Fruit fly (Drosophila melanogaster) whole organism, embryonic: ENCODE measurements around the gene CG6168.

Experiments
- Antp ChIP-seq: fragments of 200-800 bp; sonication (Bioruptor generic); optimal IDR thresholded peaks from 3 replicates; lab custom pipeline; 2016; ENCODE audit warnings: missing biosample characterization, missing genetic modification characterization
- Atf3 ChIP-seq: fragments of 200-800 bp; sonication (Bioruptor generic); optimal IDR thresholded peaks from 3 replicates; lab custom pipeline; 2016; ENCODE audit warnings: missing biosample characterization, missing genetic modification characterization
- Blimp-1 ChIP-seq: fragments of 200-800 bp; sonication (Bioruptor generic); optimal IDR thresholded peaks from 3 replicates; lab custom pipeline; 2018; ENCODE audit warnings: missing biosample characterization, missing genetic modification characterization, mild to moderate bottlenecking, moderate library complexity, missing genetic modification reagents
- CG10274 ChIP-seq: fragments of 200-800 bp; sonication (Bioruptor generic); optimal IDR thresholded peaks from 3 replicates; lab custom pipeline; 2017; ENCODE audit warnings: missing biosample characterization, mild to moderate bottlenecking, missing genetic modification characterization
- CG10321 ChIP-seq: fragments of 200-800 bp; sonication (Bioruptor generic); IDR thresholded peaks from 2 replicates; pipeline ENCODE4 v1.3.6; 2022; ENCODE audit warnings: missing biosample characterization, missing genetic modification characterization
- CG12219 ChIP-seq: fragments of 200-800 bp; sonication (Bioruptor generic); optimal IDR thresholded peaks from 3 replicates; lab custom pipeline; 2018; ENCODE audit warnings: missing biosample characterization, mild to moderate bottlenecking, missing genetic modification characterization
- CG12659 ChIP-seq: fragments of 200-800 bp; sonication (Bioruptor generic); optimal IDR thresholded peaks from 3 replicates; lab custom pipeline; 2017; ENCODE audit warnings: mild to moderate bottlenecking, missing biosample characterization, missing genetic modification reagents, missing genetic modification characterization
- CG13894 ChIP-seq: fragments of 200-800 bp; sonication (Bioruptor generic); optimal IDR thresholded peaks from 3 replicates; lab custom pipeline; 2018; ENCODE audit warnings: missing biosample characterization, mild to moderate bottlenecking, missing genetic modification characterization, moderate library complexity
- CG14050 ChIP-seq: fragments of 200-800 bp; sonication (Bioruptor generic); IDR thresholded peaks from 3 replicates; pipeline ENCODE4 v1.3.6; 2022; ENCODE audit warnings: missing biosample characterization, missing genetic modification characterization
- CG14860 ChIP-seq: fragments of 200-800 bp; sonication (Bioruptor generic); IDR thresholded peaks from 3 replicates; pipeline ENCODE4 v1.3.6; 2022; ENCODE audit warnings: missing biosample characterization, missing genetic modification characterization; ENCODE audit not compliant: partially characterized antibody
- CG15514 ChIP-seq: fragments of 200-800 bp; sonication (Bioruptor generic); optimal IDR thresholded peaks from 3 replicates; lab custom pipeline; 2017; ENCODE audit warnings: missing biosample characterization, missing genetic modification characterization, mild to moderate bottlenecking, moderate library complexity, missing genetic modification reagents
- CG15696 ChIP-seq: fragments of 200-800 bp; sonication (Bioruptor generic); optimal IDR thresholded peaks from 2 replicates; lab custom pipeline; 2019; ENCODE audit warnings: missing biosample characterization, mild to moderate bottlenecking, missing genetic modification characterization, moderate library complexity
- CG17612 ChIP-seq: fragments of 200-800 bp; sonication (Bioruptor generic); IDR thresholded peaks from 2 replicates; pipeline ENCODE4 v1.3.6; 2022; ENCODE audit warnings: missing biosample characterization, missing genetic modification characterization
- CG18262 ChIP-seq: fragments of 200-800 bp; optimal IDR thresholded peaks from 3 replicates; lab custom pipeline; 2019; ENCODE audit warnings: missing biosample characterization, mild to moderate bottlenecking, missing genetic modification characterization, moderate library complexity
- CG2129 ChIP-seq: fragments of 200-800 bp; sonication (Bioruptor generic); IDR thresholded peaks from 2 replicates; pipeline ENCODE4 v1.3.6; 2022; ENCODE audit warnings: missing biosample characterization, missing genetic modification characterization; ENCODE audit not compliant: partially characterized antibody
- CG2678 ChIP-seq: fragments of 200-800 bp; sonication (Bioruptor generic); optimal IDR thresholded peaks from 3 replicates; lab custom pipeline; 2019; ENCODE audit warnings: missing biosample characterization, mild to moderate bottlenecking, missing genetic modification characterization, moderate library complexity
- CG30403 ChIP-seq: fragments of 200-800 bp; sonication (Bioruptor generic); optimal IDR thresholded peaks from 3 replicates; lab custom pipeline; 2016; ENCODE audit warnings: missing biosample characterization, missing genetic modification characterization
- CG31224 ChIP-seq: fragments of 200-800 bp; sonication (Bioruptor generic); IDR thresholded peaks from 2 replicates; pipeline ENCODE4 v1.3.6; 2022; ENCODE audit warnings: missing biosample characterization, missing genetic modification characterization
- CG31365 ChIP-seq: fragments of 200-800 bp; sonication (Bioruptor generic); optimal IDR thresholded peaks from 2 replicates; lab custom pipeline; 2018; ENCODE audit warnings: missing biosample characterization, mild to moderate bottlenecking, missing genetic modification characterization
- CG3726 ChIP-seq: fragments of 200-800 bp; sonication (Bioruptor generic); IDR thresholded peaks from 3 replicates; pipeline ENCODE4, ENCODE4 v1.3.6; 2022; ENCODE audit warnings: missing biosample characterization, missing genetic modification characterization
- CG3838 ChIP-seq: fragments of 200-800 bp; sonication (Bioruptor generic); optimal IDR thresholded peaks from 3 replicates; lab custom pipeline; 2016; ENCODE audit warnings: missing biosample characterization, missing genetic modification characterization
- CG4820 ChIP-seq: fragments of 200-800 bp; sonication (Bioruptor generic); optimal IDR thresholded peaks from 3 replicates; lab custom pipeline; 2016; ENCODE audit warnings: missing biosample characterization, missing genetic modification characterization
- CoRest ChIP-seq: fragments of 200-800 bp; sonication (Bioruptor generic); optimal IDR thresholded peaks from 3 replicates; lab custom pipeline; 2018; ENCODE audit warnings: missing biosample characterization, mild to moderate bottlenecking, missing genetic modification characterization, moderate library complexity
- Dp ChIP-seq: fragments of 200-800 bp; sonication (Bioruptor generic); optimal IDR thresholded peaks from 2 replicates; lab custom pipeline; 2018; ENCODE audit warnings: missing biosample characterization, mild to moderate bottlenecking, missing genetic modification characterization, moderate library complexity
- Gsc ChIP-seq: fragments of 200-800 bp; sonication (Bioruptor generic); IDR thresholded peaks from 2 replicates; pipeline ENCODE4 v1.3.6; 2022; ENCODE audit warnings: missing biosample characterization, missing genetic modification characterization
- HmgZ ChIP-seq: fragments of 200-800 bp; sonication (Bioruptor generic); optimal IDR thresholded peaks from 2 replicates; lab custom pipeline; 2018; ENCODE audit warnings: missing biosample characterization, mild to moderate bottlenecking, missing genetic modification characterization
- Lpt ChIP-seq: fragments of >200 bp; optimal IDR thresholded peaks from 2 replicates; lab custom pipeline; 2018; ENCODE audit warnings: missing biosample characterization, missing genetic modification characterization
- Ssrp ChIP-seq: fragments of 200-800 bp; sonication (Bioruptor generic); optimal IDR thresholded peaks from 2 replicates; lab custom pipeline; 2018; ENCODE audit warnings: missing biosample characterization, mild to moderate bottlenecking, missing genetic modification characterization, moderate library complexity
- TFAM ChIP-seq: fragments of 200-800 bp; sonication (Bioruptor generic); optimal IDR thresholded peaks from 2 replicates; lab custom pipeline; 2017; ENCODE audit warnings: missing biosample characterization, missing genetic modification characterization, inconsistent platforms
- Xbp1 ChIP-seq: fragments of 200-800 bp; sonication (Bioruptor generic); optimal IDR thresholded peaks from 3 replicates; lab custom pipeline; 2016; ENCODE audit warnings: missing biosample characterization, mild to moderate bottlenecking, missing genetic modification characterization
- bbx ChIP-seq: fragments of 200-800 bp; sonication (Bioruptor generic); IDR thresholded peaks from 2 replicates; pipeline ENCODE4 v1.3.6; 2022; ENCODE audit warnings: missing biosample characterization, missing genetic modification characterization; ENCODE audit not compliant: partially characterized antibody
- btn ChIP-seq: fragments of 200-800 bp; sonication (Bioruptor generic); optimal IDR thresholded peaks from 2 replicates; lab custom pipeline; 2016; ENCODE audit warnings: missing biosample characterization, missing genetic modification characterization
- fu2 ChIP-seq: fragments of 200-800 bp; sonication (Bioruptor generic); optimal IDR thresholded peaks from 2 replicates; lab custom pipeline; 2016; ENCODE audit warnings: missing biosample characterization, missing genetic modification characterization
- kni ChIP-seq: fragments of 200-800 bp; sonication (Bioruptor generic); optimal IDR thresholded peaks from 3 replicates; lab custom pipeline; 2017; ENCODE audit warnings: mild to moderate bottlenecking, missing biosample characterization, missing genetic modification reagents, missing genetic modification characterization
- maf-S ChIP-seq: fragments of 200-800 bp; sonication (Bioruptor generic); optimal IDR thresholded peaks from 2 replicates; lab custom pipeline; 2016; ENCODE audit warnings: missing biosample characterization, missing genetic modification characterization
- mld ChIP-seq: fragments of 200-800 bp; sonication (Bioruptor generic); IDR thresholded peaks from 3 replicates; pipeline ENCODE4 v1.3.6; 2022; ENCODE audit warnings: missing biosample characterization, missing genetic modification characterization; ENCODE audit not compliant: partially characterized antibody
- pb ChIP-seq: fragments of 200-800 bp; sonication (Bioruptor generic); optimal IDR thresholded peaks from 3 replicates; lab custom pipeline; 2016; ENCODE audit warnings: missing biosample characterization, missing genetic modification characterization
- row ChIP-seq: fragments of 200-800 bp; sonication (Bioruptor generic); IDR thresholded peaks from 3 replicates; pipeline ENCODE4 v1.3.6; 2022; ENCODE audit warnings: missing biosample characterization, missing genetic modification characterization
- scrt ChIP-seq: fragments of 200-800 bp; sonication (Bioruptor generic); optimal IDR thresholded peaks from 2 replicates; lab custom pipeline; 2018; ENCODE audit warnings: missing biosample characterization, mild to moderate bottlenecking, missing genetic modification characterization, moderate library complexity
- sens-2 ChIP-seq: fragments of 200-800 bp; sonication (Bioruptor generic); IDR thresholded peaks from 2 replicates; pipeline ENCODE4 v1.3.6; 2022; ENCODE audit warnings: missing biosample characterization, missing genetic modification characterization
- stc ChIP-seq: fragments of 200-800 bp; sonication (Bioruptor generic); IDR thresholded peaks from 2 replicates; pipeline ENCODE4 v1.3.6; 2022; ENCODE audit warnings: missing biosample characterization, missing genetic modification characterization
- tna ChIP-seq: fragments of 200-800 bp; sonication (Bioruptor generic); IDR thresholded peaks from 2 replicates; pipeline ENCODE4 v1.3.6; 2022; ENCODE audit warnings: missing biosample characterization, missing genetic modification characterization; ENCODE audit not compliant: partially characterized antibody
- unc-4 ChIP-seq: fragments of 200-800 bp; sonication (Bioruptor generic); IDR thresholded peaks from 2 replicates; pipeline ENCODE4 v1.3.6; 2022; ENCODE audit warnings: missing biosample characterization, missing genetic modification characterization; ENCODE audit not compliant: partially characterized antibody
- unpg ChIP-seq: fragments of 200-800 bp; sonication (Bioruptor generic); optimal IDR thresholded peaks from 3 replicates; lab custom pipeline; 2018; ENCODE audit warnings: missing biosample characterization, mild to moderate bottlenecking, missing genetic modification characterization, moderate library complexity
- vnd ChIP-seq: fragments of 200-800 bp; sonication (Bioruptor generic); IDR thresholded peaks from 3 replicates; pipeline ENCODE4 v1.3.6; 2022; ENCODE audit warnings: missing biosample characterization, missing genetic modification characterization; ENCODE audit not compliant: partially characterized antibody
- z ChIP-seq: fragments of 200-800 bp; sonication (Bioruptor generic); IDR thresholded peaks from 3 replicates; pipeline ENCODE4 v1.3.6; 2022; ENCODE audit warnings: missing biosample characterization, missing genetic modification characterization
- zen ChIP-seq: fragments of 200-800 bp; sonication (Bioruptor generic); optimal IDR thresholded peaks from 3 replicates; lab custom pipeline; 2018; ENCODE audit warnings: missing biosample characterization, mild to moderate bottlenecking, missing genetic modification characterization, moderate library complexity

The CG6168 gene

dm6 chr3L:11318532-11319170 lies 2.9 kb downstream of the CG6168 start (continued):
- TF ChIP-seq CG3726 (GFP tag; lab: Robert Waterston, UW): peak; percentile 86
- TF ChIP-seq CG10274 (GFP tag; lab: Kevin White, UChicago): peak; percentile 73
- TF ChIP-seq Gsc (GFP tag; lab: Robert Waterston, UW): no peak
- no peak for TF ChIP-seq CG2129 (GFP tag; lab: Robert Waterston, UW)
- TF ChIP-seq mld (GFP tag; lab: Robert Waterston, UW): no peak
- TF ChIP-seq Atf3 (GFP tag; lab: Kevin White, UChicago): peak; percentile 78
- TF ChIP-seq z (GFP tag; lab: Robert Waterston, UW): no peak
- no peak for TF ChIP-seq Lpt (GFP tag; lab: Kevin White, UChicago)
- TF ChIP-seq, all 482 proteins: peak for 402

- TF ChIP-seq CoRest: no peak
- no peak for TF ChIP-seq vnd (GFP tag; lab: Robert Waterston, UW)
- TF ChIP-seq CG17612 (GFP tag; lab: Robert Waterston, UW): no peak
- no peak for TF ChIP-seq CG31365 (tag; lab: Kevin White, UChicago)
- no peak for TF ChIP-seq CG15514
- no peak for TF ChIP-seq fu2
- no peak for TF ChIP-seq mld (GFP tag; lab: Robert Waterston, UW)
- no peak for TF ChIP-seq Xbp1 (GFP tag; lab: Kevin White, UChicago)
- TF ChIP-seq sens-2 (GFP tag; lab: Robert Waterston, UW): no peak
- no peak for TF ChIP-seq unc-4 (GFP tag; lab: Robert Waterston, UW)
- TF ChIP-seq Dp (GFP tag; lab: Kevin White, UChicago): no peak
- TF ChIP-seq bbx (GFP tag; lab: Robert Waterston, UW): no peak
- TF ChIP-seq maf-S (GFP tag; lab: Kevin White, UChicago): no peak
- no peak for TF ChIP-seq CG10321
- TF ChIP-seq CG14860: no peak
- no peak for TF ChIP-seq CG31224 (GFP tag; lab: Robert Waterston, UW)
- TF ChIP-seq kni (GFP tag; lab: Kevin White, UChicago): no peak
- no peak for TF ChIP-seq btn
- TF ChIP-seq CG30403 (GFP tag; lab: Kevin White, UChicago): no peak
- TF ChIP-seq Antp (GFP tag; lab: Kevin White, UChicago): no peak
- no peak for TF ChIP-seq CG18262
- no peak for TF ChIP-seq pb (GFP tag; lab: Kevin White, UChicago)
- TF ChIP-seq Blimp-1 (GFP tag; lab: Kevin White, UChicago): peak; percentile 15
- no peak for TF ChIP-seq CG4820
- TF ChIP-seq z (GFP tag; lab: Robert Waterston, UW): no peak
- no peak for TF ChIP-seq CG13894
- peak; percentile 43 for TF ChIP-seq CG15696
- TF ChIP-seq Ssrp: no peak
- TF ChIP-seq CG12219 (GFP tag; lab: Kevin White, UChicago): no peak
- TF ChIP-seq CG12659: no peak
- TF ChIP-seq stc: no peak
- TF ChIP-seq CG3838 (GFP tag; lab: Kevin White, UChicago): no peak
- TF ChIP-seq row (GFP tag; lab: Robert Waterston, UW): no peak
- no peak for TF ChIP-seq TFAM (GFP tag; lab: Kevin White, UChicago)
- TF ChIP-seq HmgZ (tag; lab: Kevin White, UChicago): no peak
- TF ChIP-seq scrt (GFP tag; lab: Kevin White, UChicago): no peak
- TF ChIP-seq CG2678 (tag; lab: Kevin White, UChicago): no peak
- peak; percentile 25 for TF ChIP-seq unpg
- no peak for TF ChIP-seq CG3726 (GFP tag; lab: Robert Waterston, UW)
- no peak for TF ChIP-seq tna (GFP tag; lab: Robert Waterston, UW)
- no peak for TF ChIP-seq zen
- TF ChIP-seq CG14050 (GFP tag; lab: Robert Waterston, UW): no peak
Observed at dm6 chr3L:11317464-11317863, 4.1 kb downstream of the CG6168 start.
